Worm (Caenorhabditis elegans) whole organism, L2 larva: Measurements from ENCODE around the gene T08D10.3.
A peak's percentile ranks its signal among the peaks of the same experiment; 100 is the strongest.

Experiments
- C34F6.9 ChIP-seq: fragments of 150-350 bp; optimal IDR thresholded peaks from 2 replicates; lab custom pipeline; 2014; ENCODE audit warnings: missing biosample characterization, missing genetic modification characterization
- F13H6.1 ChIP-seq: sonication (generic microtip); optimal IDR thresholded peaks from 2 replicates; lab custom pipeline; 2016; ENCODE audit warnings: missing genetic modification characterization, missing compliant biosample characterization
- R02D3.7 ChIP-seq: fragments of 150-350 bp; optimal IDR thresholded peaks from 2 replicates; lab custom pipeline; 2014; ENCODE audit warnings: missing biosample characterization, missing genetic modification characterization
- Y55F3AM.14 ChIP-seq: fragments of 200-800 bp; sonication (Bioruptor generic); optimal IDR thresholded peaks from 2 replicates; lab custom pipeline; 2018; ENCODE audit warnings: mild to moderate bottlenecking, missing genetic modification characterization, missing compliant biosample characterization
- ZK546.5 ChIP-seq: sonication (generic microtip); optimal IDR thresholded peaks from 2 replicates; lab custom pipeline; 2017; ENCODE audit warnings: missing biosample characterization, missing genetic modification characterization
- alr-1 ChIP-seq: fragments of 150-350 bp; optimal IDR thresholded peaks from 2 replicates; lab custom pipeline; 2014; ENCODE audit warnings: missing biosample characterization, missing genetic modification characterization
- aly-2 ChIP-seq: fragments of 150-350 bp; optimal IDR thresholded peaks from 2 replicates; lab custom pipeline; 2014; ENCODE audit warnings: missing biosample characterization, missing genetic modification characterization
- ama-1 ChIP-seq: fragments of 150-350 bp; optimal IDR thresholded peaks from 2 replicates; lab custom pipeline; 2018; ENCODE audit warnings: inconsistent platforms
- blmp-1 ChIP-seq: sonication (generic microtip); optimal IDR thresholded peaks from 2 replicates; lab custom pipeline; 2017; ENCODE audit warnings: missing genetic modification characterization, mild to moderate bottlenecking, missing compliant biosample characterization, antibody characterized with exemption, moderate library complexity; ENCODE audit not compliant: insufficient read depth
- ceh-16 ChIP-seq: fragments of 150-350 bp; optimal IDR thresholded peaks from 2 replicates; lab custom pipeline; 2014; ENCODE audit warnings: missing biosample characterization, missing genetic modification characterization
- ceh-82 ChIP-seq: fragments of 150-350 bp; optimal IDR thresholded peaks from 2 replicates; lab custom pipeline; 2014; ENCODE audit warnings: missing biosample characterization, missing genetic modification characterization
- crh-2 ChIP-seq: sonication (generic microtip); optimal IDR thresholded peaks from 2 replicates; lab custom pipeline; 2017; ENCODE audit warnings: missing biosample characterization, missing genetic modification characterization
- dmd-4 ChIP-seq: sonication (generic microtip); optimal IDR thresholded peaks from 2 replicates; lab custom pipeline; 2017; ENCODE audit warnings: missing biosample characterization, missing genetic modification characterization
- egl-27 ChIP-seq: sonication (generic microtip); optimal IDR thresholded peaks from 3 replicates; lab custom pipeline; 2017; ENCODE audit warnings: missing biosample characterization, missing genetic modification reagents, missing genetic modification characterization
- elt-1 ChIP-seq: fragments of 150-350 bp; optimal IDR thresholded peaks from 2 replicates; lab custom pipeline; 2014; ENCODE audit warnings: missing biosample characterization, missing genetic modification characterization
- elt-3 ChIP-seq: sonication (generic microtip); optimal IDR thresholded peaks from 2 replicates; lab custom pipeline; 2017; ENCODE audit warnings: missing biosample characterization, missing genetic modification characterization
- fos-1 ChIP-seq: fragments of 150-350 bp; optimal IDR thresholded peaks from 2 replicates; lab custom pipeline; 2014; ENCODE audit warnings: missing biosample characterization, missing genetic modification characterization
- gmeb-1 ChIP-seq: fragments of 150-350 bp; optimal IDR thresholded peaks from 2 replicates; lab custom pipeline; 2014; ENCODE audit warnings: missing biosample characterization, missing genetic modification characterization
- lin-11 ChIP-seq: fragments of 150-350 bp; sonication (generic microtip); optimal IDR thresholded peaks from 2 replicates; lab custom pipeline; 2014; ENCODE audit warnings: missing biosample characterization, missing genetic modification characterization, inconsistent platforms, mixed read lengths
- lin-13 ChIP-seq: fragments of 150-350 bp; optimal IDR thresholded peaks from 2 replicates; lab custom pipeline; 2014; ENCODE audit warnings: missing biosample characterization, missing genetic modification reagents, missing genetic modification characterization
- lin-39 ChIP-seq: fragments of 150-350 bp; optimal IDR thresholded peaks from 2 replicates; lab custom pipeline; 2014; ENCODE audit warnings: missing biosample characterization, missing genetic modification reagents, missing genetic modification characterization
- lsy-2 ChIP-seq, 2 experiments: fragments of 150-350 bp in 1 of 2; sonication (generic microtip) in 1 of 2; optimal IDR thresholded peaks; 2 replicates each; lab custom pipeline; 2014 to 2017; ENCODE audit warnings: missing biosample characterization in 2 of 2, missing genetic modification characterization in 2 of 2
- mab-5 ChIP-seq: fragments of 150-350 bp; optimal IDR thresholded peaks from 2 replicates; lab custom pipeline; 2014; ENCODE audit warnings: missing biosample characterization, missing genetic modification characterization
- mbf-1 ChIP-seq: sonication (generic microtip); optimal IDR thresholded peaks from 2 replicates; lab custom pipeline; 2017; ENCODE audit warnings: missing biosample characterization, missing genetic modification characterization
- mdl-1 ChIP-seq, 2 experiments: fragments of 150-350 bp in 1 of 2; sonication (generic microtip) in 1 of 2; optimal IDR thresholded peaks; 2 replicates each; lab custom pipeline; 2017; ENCODE audit warnings: missing biosample characterization in 2 of 2, missing genetic modification characterization in 2 of 2
- nhr-10 ChIP-seq: sonication (generic microtip); optimal IDR thresholded peaks from 2 replicates; lab custom pipeline; 2017; ENCODE audit warnings: missing biosample characterization, missing genetic modification characterization
- nhr-11 ChIP-seq: fragments of 150-350 bp; optimal IDR thresholded peaks from 2 replicates; lab custom pipeline; 2014; ENCODE audit warnings: missing biosample characterization, missing genetic modification characterization
- nhr-12 ChIP-seq: fragments of 150-350 bp; optimal IDR thresholded peaks from 2 replicates; lab custom pipeline; 2014; ENCODE audit warnings: missing biosample characterization, missing genetic modification characterization
- nhr-129 ChIP-seq: fragments of 150-350 bp; optimal IDR thresholded peaks from 2 replicates; lab custom pipeline; 2014; ENCODE audit warnings: missing biosample characterization, missing genetic modification characterization
- nhr-21 ChIP-seq: fragments of 150-350 bp; optimal IDR thresholded peaks from 2 replicates; lab custom pipeline; 2014; ENCODE audit warnings: missing biosample characterization, missing genetic modification characterization
- nhr-23 ChIP-seq: fragments of 150-350 bp; optimal IDR thresholded peaks from 2 replicates; lab custom pipeline; 2014; ENCODE audit warnings: missing biosample characterization, missing genetic modification reagents, missing genetic modification characterization
- nhr-237 ChIP-seq: fragments of 150-350 bp; optimal IDR thresholded peaks from 2 replicates; lab custom pipeline; 2014; ENCODE audit warnings: missing biosample characterization, missing genetic modification characterization
- nhr-25 ChIP-seq: fragments of 150-350 bp; sonication (generic microtip); optimal IDR thresholded peaks from 3 replicates; lab custom pipeline; 2014; ENCODE audit warnings: missing biosample characterization, missing genetic modification characterization
- nhr-6 ChIP-seq: fragments of 150-350 bp; optimal IDR thresholded peaks from 2 replicates; lab custom pipeline; 2014; ENCODE audit warnings: missing biosample characterization, missing genetic modification characterization
- nhr-77 ChIP-seq: fragments of 150-350 bp; optimal IDR thresholded peaks from 2 replicates; lab custom pipeline; 2014; ENCODE audit warnings: missing biosample characterization, missing genetic modification characterization
- peb-1 ChIP-seq: fragments of 150-350 bp; optimal IDR thresholded peaks from 2 replicates; lab custom pipeline; 2014; ENCODE audit warnings: missing biosample characterization, missing genetic modification characterization
- sem-4 ChIP-seq: fragments of 150-350 bp; optimal IDR thresholded peaks from 2 replicates; lab custom pipeline; 2014; ENCODE audit warnings: missing biosample characterization, missing genetic modification reagents, missing genetic modification characterization
- skn-1 ChIP-seq: sonication (generic microtip); optimal IDR thresholded peaks from 2 replicates; lab custom pipeline; 2017; ENCODE audit warnings: missing biosample characterization, missing genetic modification characterization
- sma-3 ChIP-seq: sonication (generic microtip); optimal IDR thresholded peaks from 2 replicates; lab custom pipeline; 2016; ENCODE audit warnings: missing genetic modification reagents, missing genetic modification characterization, missing compliant biosample characterization
- sma-9 ChIP-seq, 2 experiments: fragments of 150-350 bp in 1 of 2; sonication (generic microtip) in 1 of 2; optimal IDR thresholded peaks; 2 replicates each; lab custom pipeline; 2014 to 2016; ENCODE audit warnings: missing genetic modification characterization in 2 of 2, mild to moderate bottlenecking in 1 of 2, missing biosample characterization in 1 of 2, missing compliant biosample characterization in 1 of 2, missing genetic modification reagents in 1 of 2, moderate library complexity in 1 of 2
- snpc-4 ChIP-seq: fragments of 150-350 bp; optimal IDR thresholded peaks from 2 replicates; lab custom pipeline; 2014; ENCODE audit warnings: missing biosample characterization, missing genetic modification characterization
- unc-39 ChIP-seq: fragments of 150-350 bp; optimal IDR thresholded peaks from 2 replicates; lab custom pipeline; 2014; ENCODE audit warnings: missing biosample characterization, missing genetic modification characterization
- unc-55 ChIP-seq: fragments of 150-350 bp; sonication (generic microtip); optimal IDR thresholded peaks from 3 replicates; lab custom pipeline; 2014; ENCODE audit warnings: missing biosample characterization, missing genetic modification reagents, missing genetic modification characterization
- unc-62 ChIP-seq: fragments of 150-350 bp; optimal IDR thresholded peaks from 2 replicates; lab custom pipeline; 2014; ENCODE audit warnings: missing biosample characterization, missing genetic modification reagents, missing genetic modification characterization
- zag-1 ChIP-seq: fragments of 150-350 bp; optimal IDR thresholded peaks from 2 replicates; lab custom pipeline; 2014; ENCODE audit warnings: missing biosample characterization, missing genetic modification characterization
- ztf-1 ChIP-seq: fragments of 200-800 bp; sonication (Bioruptor generic); conservative IDR thresholded peaks from 2 replicates; pipeline ENCODE4 v1.3.6; 2022; ENCODE audit warnings: missing genetic modification characterization, missing compliant biosample characterization
- ztf-11 ChIP-seq: sonication (generic microtip); optimal IDR thresholded peaks from 2 replicates; lab custom pipeline; 2017; ENCODE audit warnings: missing biosample characterization, missing genetic modification characterization
- ztf-4 ChIP-seq: fragments of 150-350 bp; optimal IDR thresholded peaks from 2 replicates; lab custom pipeline; 2014; ENCODE audit warnings: missing biosample characterization, missing genetic modification characterization

The T08D10.3 gene

ce11 chrX:11920723-11921283 is 34.4 kb upstream of the T08D10.3 start, which contains the start of gene Y62H9A.14:
Gene Y62H9A.14 (plus strand): TSS chrX:11921233.
- TF ChIP-seq egl-27 (tag; lab: Kevin White, UChicago) (no peak), ztf-4 (tag; lab: Kevin White, UChicago) (no peak)

- no peak for TF ChIP-seq nhr-23 (tag; lab: Kevin White, UChicago)
- TF ChIP-seq unc-55 = no peak
- TF ChIP-seq nhr-10 (tag; lab: Kevin White, UChicago) = no peak
- no peak for TF ChIP-seq zag-1 (tag; lab: Kevin White, UChicago)
- TF ChIP-seq lin-39 = no peak
- TF ChIP-seq peb-1 (tag; lab: Kevin White, UChicago) = no peak
- no peak for TF ChIP-seq unc-62
- no peak for TF ChIP-seq blmp-1 (tag; lab: Kevin White, UChicago)
- no peak for TF ChIP-seq aly-2 (tag; lab: Kevin White, UChicago)
- no peak for TF ChIP-seq sem-4 (tag; lab: Kevin White, UChicago)
- TF ChIP-seq alr-1 (tag; lab: Kevin White, UChicago) = no peak
- TF ChIP-seq gmeb-1 (tag; lab: Kevin White, UChicago) = peak; percentile 65
- TF ChIP-seq nhr-12 = no peak
- no peak for TF ChIP-seq R02D3.7 (tag; lab: Kevin White, UChicago)
- TF ChIP-seq mab-5 = peak; percentile 17
- no peak for TF ChIP-seq ceh-16 (tag; lab: Kevin White, UChicago)
- TF ChIP-seq nhr-237 (tag; lab: Kevin White, UChicago) = peak; percentile 39
- TF ChIP-seq lin-13 (GFP tag; lab: Kevin White, UChicago) = peak; percentile 4
- TF ChIP-seq fos-1 (tag; lab: Kevin White, UChicago) = peak; percentile 52
- TF ChIP-seq mbf-1 (tag; lab: Kevin White, UChicago) = no peak
- TF ChIP-seq ztf-4 (tag; lab: Kevin White, UChicago) = no peak
- peak; percentile 27 for TF ChIP-seq nhr-77 (tag; lab: Kevin White, UChicago)
- TF ChIP-seq C34F6.9 (tag; lab: Kevin White, UChicago) = peak; percentile 42
- peak; percentile 2 for TF ChIP-seq Y55F3AM.14 (GFP tag; lab: Kevin White, UChicago)
- TF ChIP-seq snpc-4 = peak; percentile 52
- peak; percentile 70 for TF ChIP-seq crh-2 (tag; lab: Kevin White, UChicago)
- TF ChIP-seq ztf-1 (GFP tag; lab: Robert Waterston, UW) = no peak
- TF ChIP-seq ama-1 (lab: Kevin White, UChicago) = no peak
- TF ChIP-seq nhr-6 (tag; lab: Kevin White, UChicago) = peak; percentile 35
- TF ChIP-seq nhr-25 (tag; lab: Kevin White, UChicago) = no peak
- peak; percentile 87 for TF ChIP-seq nhr-129 (tag; lab: Kevin White, UChicago)
- no peak for TF ChIP-seq elt-1 (tag; lab: Kevin White, UChicago)
- no peak for TF ChIP-seq mdl-1 (tag; optimal IDR thresholded peaks at IDR 0.05; lab: Kevin White, UChicago)
- peak; percentile 35 for TF ChIP-seq F13H6.1 (tag; lab: Kevin White, UChicago)
- peak; percentile 63 for TF ChIP-seq sma-9 (GFP tag; optimal IDR thresholded peaks at IDR 0.05; lab: Kevin White, UChicago)
- no peak for TF ChIP-seq sma-9 (tag; optimal IDR thresholded peaks at IDR 0.05; lab: Kevin White, UChicago)
- TF ChIP-seq ztf-11 (tag; lab: Kevin White, UChicago) = no peak
- no peak for TF ChIP-seq egl-27 (tag; lab: Kevin White, UChicago)
- no peak for TF ChIP-seq unc-39 (tag; lab: Kevin White, UChicago)
- no peak for TF ChIP-seq nhr-11 (tag; lab: Kevin White, UChicago)
- TF ChIP-seq ZK546.5 (tag; lab: Kevin White, UChicago) = no peak
- TF ChIP-seq elt-3 (tag; lab: Kevin White, UChicago) = no peak
- no peak for TF ChIP-seq lin-11 (tag; lab: Kevin White, UChicago)
- peak; percentile 76 for TF ChIP-seq nhr-21 (tag; lab: Kevin White, UChicago)
- TF ChIP-seq lsy-2 (tag; optimal IDR thresholded peaks at IDR 0.05; lab: Kevin White, UChicago) = peak in 1 of 2 experiments; percentile 31
- TF ChIP-seq ceh-82 (tag; lab: Kevin White, UChicago) = no peak
- TF ChIP-seq sma-3 (GFP tag; lab: Kevin White, UChicago) = peak; percentile 68
- TF ChIP-seq dmd-4 (tag; lab: Kevin White, UChicago) = no peak
- no peak for TF ChIP-seq skn-1 (tag; lab: Kevin White, UChicago)
Measured at ce11 chrX:11924158-11924557, 31.1 kb upstream of the T08D10.3 start, which contains the start of gene F55G7.1. Gene F55G7.1 (plus strand): TSS chrX:11924433.
